Worm (Caenorhabditis elegans) whole organism, L1 larva: ENCODE measurements around the gene B0432.11.

Experiments used
- C16A3.4 ChIP-seq: fragments of 150-350 bp; optimal IDR thresholded peaks from 2 replicates; lab custom pipeline; 2014; ENCODE audit warnings: missing biosample characterization, missing genetic modification characterization
- Y116A8C.19 ChIP-seq: sonication (generic microtip); optimal IDR thresholded peaks from 2 replicates; lab custom pipeline; 2016; ENCODE audit warnings: missing compliant biosample characterization, missing genetic modification characterization, borderline replicate concordance
- alr-1 ChIP-seq: fragments of 200-800 bp; sonication (Bioruptor generic); optimal IDR thresholded peaks from 2 replicates; lab custom pipeline; 2018; ENCODE audit warnings: borderline replicate concordance, mild to moderate bottlenecking, missing genetic modification characterization, missing compliant biosample characterization
- blmp-1 ChIP-seq: fragments of 150-350 bp; optimal IDR thresholded peaks from 2 replicates; lab custom pipeline; 2014; ENCODE audit warnings: missing biosample characterization, missing genetic modification characterization
- ceh-8 ChIP-seq: fragments of 200-800 bp; sonication (Bioruptor generic); optimal IDR thresholded peaks from 2 replicates; lab custom pipeline; 2018; ENCODE audit warnings: mild to moderate bottlenecking, missing genetic modification characterization, moderate library complexity, missing compliant biosample characterization
- dpl-1 ChIP-seq, 3 experiments: fragments of 150-350 bp in 2 of 3; sonication (generic microtip) in 1 of 3; optimal IDR thresholded peaks; 2 replicates each; lab custom pipeline; 2014 to 2017; ENCODE audit warnings: missing biosample characterization in 3 of 3, missing genetic modification characterization in 3 of 3, missing genetic modification reagents in 3 of 3
- efl-1 ChIP-seq, 4 experiments: fragments of 150-350 bp; optimal IDR thresholded peaks in 3 of 4; peaks in 1 of 4; 1 replicate in 1 of 4; 2 replicates in 3 of 4; lab custom pipeline; 2014; ENCODE audit warnings: missing biosample characterization in 2 of 4, missing genetic modification characterization in 2 of 4, missing genetic modification reagents in 2 of 4
- efl-3 ChIP-seq: fragments of 200-800 bp; sonication (Bioruptor generic); optimal IDR thresholded peaks from 2 replicates; lab custom pipeline; 2018; ENCODE audit warnings: mild to moderate bottlenecking, missing genetic modification characterization, missing compliant biosample characterization
- egl-13 ChIP-seq: sonication (generic microtip); optimal IDR thresholded peaks from 2 replicates; lab custom pipeline; 2016; ENCODE audit warnings: missing genotype, missing genetic modification reagents, missing genetic modification characterization, missing compliant biosample characterization
- egl-27 ChIP-seq, 2 experiments: fragments of 150-350 bp in 1 of 2; sonication (generic microtip); optimal IDR thresholded peaks; 3 replicates each; lab custom pipeline; 2017 to 2018; ENCODE audit warnings: missing biosample characterization in 2 of 2, missing genetic modification characterization in 2 of 2, missing genetic modification reagents in 2 of 2
- elt-2 ChIP-seq: sonication (generic microtip); optimal IDR thresholded peaks from 2 replicates; lab custom pipeline; 2016; ENCODE audit warnings: missing genetic modification characterization, mild to moderate bottlenecking, inconsistent platforms, missing compliant biosample characterization, missing genetic modification reagents
- fkh-4 ChIP-seq: sonication (generic microtip); optimal IDR thresholded peaks from 2 replicates; lab custom pipeline; 2016; ENCODE audit warnings: missing compliant biosample characterization, missing genetic modification characterization, borderline replicate concordance
- hlh-4 ChIP-seq: sonication (generic microtip); optimal IDR thresholded peaks from 2 replicates; lab custom pipeline; 2016; ENCODE audit warnings: mild to moderate bottlenecking, missing genetic modification characterization, missing compliant biosample characterization
- lin-35 ChIP-seq, 2 experiments: fragments of 150-350 bp; optimal IDR thresholded peaks; 2 replicates each; lab custom pipeline; 2014; ENCODE audit warnings: missing biosample characterization in 2 of 2, missing genetic modification characterization in 2 of 2, missing genetic modification reagents in 2 of 2
- lsy-2 ChIP-seq, 2 experiments: fragments of 150-350 bp; optimal IDR thresholded peaks; 2 replicates each; lab custom pipeline; 2014; ENCODE audit warnings: missing biosample characterization in 2 of 2, missing genetic modification characterization in 2 of 2
- mab-9 ChIP-seq: fragments of 200-800 bp; sonication (Bioruptor generic); IDR thresholded peaks from 2 replicates; pipeline ENCODE4 v1.3.6; 2022; ENCODE audit warnings: missing genetic modification reagents, missing genetic modification characterization, missing compliant biosample characterization
- mdl-1 ChIP-seq, 2 experiments: fragments of 150-350 bp; optimal IDR thresholded peaks; 2 replicates each; lab custom pipeline; 2014 to 2017; ENCODE audit warnings: missing biosample characterization in 2 of 2, missing genetic modification characterization in 2 of 2, inconsistent platforms in 1 of 2
- mef-2 ChIP-seq: fragments of 150-350 bp; optimal IDR thresholded peaks from 2 replicates; lab custom pipeline; 2014; ENCODE audit warnings: missing biosample characterization, missing genetic modification characterization
- mep-1 ChIP-seq: fragments of 150-350 bp; optimal IDR thresholded peaks from 2 replicates; lab custom pipeline; 2014; ENCODE audit warnings: missing biosample characterization, missing genetic modification characterization
- nhr-19 ChIP-seq: fragments of 200-800 bp; sonication (Bioruptor generic); conservative IDR thresholded peaks from 2 replicates; pipeline ENCODE4 v1.3.6; 2022; ENCODE audit warnings: missing genetic modification characterization, missing compliant biosample characterization
- nhr-47 ChIP-seq: sonication (generic microtip); optimal IDR thresholded peaks from 2 replicates; lab custom pipeline; 2016; ENCODE audit warnings: mild to moderate bottlenecking, missing genetic modification characterization, moderate library complexity, missing compliant biosample characterization
- nhr-71 ChIP-seq: sonication (generic microtip); optimal IDR thresholded peaks from 2 replicates; lab custom pipeline; 2016; ENCODE audit warnings: mild to moderate bottlenecking, missing genetic modification characterization, moderate library complexity, missing compliant biosample characterization
- nhr-76 ChIP-seq: sonication (generic microtip); optimal IDR thresholded peaks from 2 replicates; lab custom pipeline; 2017; ENCODE audit warnings: missing biosample characterization, missing genetic modification characterization
- nhr-77 ChIP-seq: fragments of 150-350 bp; optimal IDR thresholded peaks from 2 replicates; lab custom pipeline; 2014; ENCODE audit warnings: missing biosample characterization, missing genetic modification characterization
- nhr-84 ChIP-seq: sonication (generic microtip); optimal IDR thresholded peaks from 2 replicates; lab custom pipeline; 2017; ENCODE audit warnings: missing biosample characterization, missing genetic modification characterization
- rnt-1 ChIP-seq: sonication (generic microtip); optimal IDR thresholded peaks from 2 replicates; lab custom pipeline; 2016; ENCODE audit warnings: mild to moderate bottlenecking, missing genetic modification characterization, moderate library complexity, missing compliant biosample characterization
- skn-1 ChIP-seq: fragments of 150-350 bp; optimal IDR thresholded peaks from 2 replicates; lab custom pipeline; 2014; ENCODE audit warnings: missing biosample characterization, missing genetic modification characterization
- snu-23 ChIP-seq: sonication (generic microtip); optimal IDR thresholded peaks from 2 replicates; lab custom pipeline; 2016; ENCODE audit warnings: missing genetic modification characterization, missing compliant biosample characterization
- sox-4 ChIP-seq: sonication (generic microtip); optimal IDR thresholded peaks from 2 replicates; lab custom pipeline; 2016; ENCODE audit warnings: missing genetic modification characterization, missing compliant biosample characterization
- sptf-1 ChIP-seq: fragments of 150-350 bp; optimal IDR thresholded peaks from 2 replicates; lab custom pipeline; 2014; ENCODE audit warnings: missing biosample characterization, missing genetic modification characterization
- sup-37 ChIP-seq: fragments of 200-800 bp; sonication (Bioruptor generic); optimal IDR thresholded peaks from 2 replicates; lab custom pipeline; 2018; ENCODE audit warnings: mild to moderate bottlenecking, missing genetic modification characterization, missing compliant biosample characterization
- tlp-1 ChIP-seq: fragments of 150-350 bp; optimal IDR thresholded peaks from 2 replicates; lab custom pipeline; 2014; ENCODE audit warnings: missing biosample characterization, missing genetic modification characterization
- unc-130 ChIP-seq: fragments of 150-350 bp; optimal IDR thresholded peaks from 2 replicates; lab custom pipeline; 2017; ENCODE audit warnings: missing biosample characterization, missing genetic modification characterization, inconsistent platforms
- unc-62 ChIP-seq: fragments of 150-350 bp; optimal IDR thresholded peaks from 2 replicates; lab custom pipeline; 2014; ENCODE audit warnings: missing biosample characterization, missing genetic modification reagents, missing genetic modification characterization
- unc-98 ChIP-seq: fragments of 200-800 bp; sonication (Bioruptor generic); IDR thresholded peaks from 2 replicates; pipeline ENCODE4 v1.3.6; 2022; ENCODE audit warnings: missing genetic modification characterization, missing compliant biosample characterization
- zag-1 ChIP-seq: fragments of 150-350 bp; optimal IDR thresholded peaks from 2 replicates; lab custom pipeline; 2014; ENCODE audit warnings: missing biosample characterization, missing genetic modification characterization
- ztf-11 ChIP-seq, 2 experiments: sonication (generic microtip); optimal IDR thresholded peaks; 2 replicates each; lab custom pipeline; 2016 to 2017; ENCODE audit warnings: missing genetic modification characterization in 2 of 2, missing biosample characterization in 1 of 2, missing compliant biosample characterization in 1 of 2
- ztf-4 ChIP-seq: fragments of 150-350 bp; optimal IDR thresholded peaks from 2 replicates; lab custom pipeline; 2014; ENCODE audit warnings: missing biosample characterization, missing genetic modification characterization

The B0432.11 gene

ce11 chrII:283594-283993 lies 10.9 kb downstream of the B0432.11 start, which contains the start of gene B0432.9:
TSS of gene B0432.9 (minus strand) at chrII:283694.
- TF ChIP-seq egl-13 (tag; lab: Kevin White, UChicago) (no peak), ztf-11 (tag; optimal IDR thresholded peaks at IDR 0.05; lab: Kevin White, UChicago) (no peak), efl-3 (GFP tag; lab: Kevin White, UChicago) (no peak), snu-23 (no peak), alr-1 (no peak), Y116A8C.19 (no peak), ztf-4 (tag; lab: Kevin White, UChicago) (no peak)

- no peak for TF ChIP-seq ceh-8 (GFP tag; lab: Kevin White, UChicago)
- TF ChIP-seq lsy-2 (tag; optimal IDR thresholded peaks at IDR 0.05; lab: Kevin White, UChicago), result no peak
- no peak for TF ChIP-seq alr-1
- TF ChIP-seq unc-62 (GFP tag; lab: Kevin White, UChicago), result no peak
- TF ChIP-seq hlh-4 (tag; lab: Kevin White, UChicago), result no peak
- TF ChIP-seq nhr-19 (GFP tag; lab: Robert Waterston, UW), result no peak
- no peak for TF ChIP-seq Y116A8C.19
- TF ChIP-seq dpl-1 (GFP tag; optimal IDR thresholded peaks at IDR 0.05; lab: Kevin White, UChicago), result no peak
- no peak for TF ChIP-seq fkh-4 (tag; lab: Kevin White, UChicago)
- TF ChIP-seq egl-27 (tag; optimal IDR thresholded peaks at IDR 0.05; lab: Kevin White, UChicago), result no peak
- TF ChIP-seq zag-1 (tag; lab: Kevin White, UChicago), result no peak
- no peak for TF ChIP-seq sptf-1 (tag; lab: Kevin White, UChicago)
- TF ChIP-seq nhr-77 (tag; lab: Kevin White, UChicago), result no peak
- no peak for TF ChIP-seq snu-23
- no peak for TF ChIP-seq sup-37
- no peak for TF ChIP-seq mdl-1 (tag; optimal IDR thresholded peaks at IDR 0.05; lab: Kevin White, UChicago)
- no peak for TF ChIP-seq lin-35 (GFP tag; optimal IDR thresholded peaks at IDR 0.05; lab: Kevin White, UChicago)
- TF ChIP-seq blmp-1 (tag; lab: Kevin White, UChicago), result no peak
These were observed 12.0 kb downstream of the B0432.11 start, which contains the start of gene trul-1 for ce11 chrII:282483-282882. TSS of gene trul-1 (minus strand) at chrII:282583.

- TF ChIP-seq blmp-1 (tag; lab: Kevin White, UChicago) (no peak), nhr-84 (tag; lab: Kevin White, UChicago) (no peak), rnt-1 (tag; lab: Kevin White, UChicago) (no peak), C16A3.4 (tag; lab: Kevin White, UChicago) (no peak), nhr-76 (tag; lab: Kevin White, UChicago) (no peak), nhr-71 (tag; lab: Kevin White, UChicago) (no peak), skn-1 (no peak), mef-2 (tag; lab: Kevin White, UChicago) (no peak), efl-1 (optimal IDR thresholded peaks at IDR 0.05; lab: Kevin White, UChicago) (no peak), efl-1 (GFP tag; optimal IDR thresholded peaks at IDR 0.05 in 1 of 2; lab: Kevin White, UChicago) (no peak), fkh-4 (tag; lab: Kevin White, UChicago) (no peak), sptf-1 (tag; lab: Kevin White, UChicago) (no peak), mab-9 (GFP tag; lab: Robert Waterston, UW) (no peak), unc-98 (GFP tag; lab: Robert Waterston, UW) (no peak), nhr-47 (no peak), tlp-1 (tag; lab: Kevin White, UChicago) (no peak), elt-2 (tag; lab: Kevin White, UChicago) (no peak), mep-1 (tag; lab: Kevin White, UChicago) (no peak), unc-130 (tag; lab: Kevin White, UChicago) (no peak), sox-4 (no peak)
These were observed 15.9 kb downstream of the B0432.11 start, which contains the start of gene B0432.8 for ce11 chrII:278636-279035. TSS of gene B0432.8 (minus strand) at chrII:278736.
